Worm (Caenorhabditis elegans) whole organism, L4 larva: Measurements from ENCODE around the gene F59A7.2.

Experiments
- D1046.2 ChIP-seq: fragments of 200-800 bp; sonication (Bioruptor generic); IDR thresholded peaks from 2 replicates; pipeline ENCODE4 v1.3.6; 2022; ENCODE audit warnings: missing genetic modification characterization, missing compliant biosample characterization
- F10B5.3 ChIP-seq: sonication (generic microtip); optimal IDR thresholded peaks from 2 replicates; lab custom pipeline; 2016; ENCODE audit warnings: mild to moderate bottlenecking, missing genetic modification characterization, missing compliant biosample characterization
- F26F4.8 ChIP-seq: fragments of 200-800 bp; sonication (Bioruptor generic); conservative IDR thresholded peaks from 2 replicates; pipeline ENCODE4 v1.3.6; 2022; ENCODE audit warnings: missing genetic modification characterization, missing compliant biosample characterization
- F49E8.2 ChIP-seq: sonication (generic microtip); optimal IDR thresholded peaks from 2 replicates; lab custom pipeline; 2016; ENCODE audit warnings: missing compliant biosample characterization, mild to moderate bottlenecking, missing genetic modification characterization, borderline replicate concordance
- Y5F2A.4 ChIP-seq: fragments of 200-800 bp; sonication (Bioruptor generic); optimal IDR thresholded peaks from 2 replicates; lab custom pipeline; 2018; ENCODE audit warnings: mild to moderate bottlenecking, missing genetic modification characterization, missing compliant biosample characterization
- Y75B8A.6 ChIP-seq: fragments of 200-800 bp; sonication (Bioruptor generic); IDR thresholded peaks from 2 replicates; pipeline ENCODE4 v1.3.6; 2022; ENCODE audit warnings: missing genetic modification reagents, missing genetic modification characterization, missing compliant biosample characterization
- aly-2 ChIP-seq: sonication (generic microtip); optimal IDR thresholded peaks from 2 replicates; lab custom pipeline; 2018; ENCODE audit warnings: missing biosample characterization, missing genetic modification characterization
- ama-1 ChIP-seq: fragments of 150-350 bp; optimal IDR thresholded peaks from 2 replicates; lab custom pipeline; 2014; ENCODE audit warnings: inconsistent platforms, mixed read lengths
- attf-4 ChIP-seq: sonication (generic microtip); optimal IDR thresholded peaks from 3 replicates; lab custom pipeline; 2017; ENCODE audit warnings: missing biosample characterization, missing genetic modification characterization
- ceh-62 ChIP-seq: sonication (generic microtip); optimal IDR thresholded peaks from 2 replicates; lab custom pipeline; 2017; ENCODE audit warnings: missing biosample characterization, missing genetic modification characterization
- ceh-82 ChIP-seq: sonication (generic microtip); optimal IDR thresholded peaks from 2 replicates; lab custom pipeline; 2017; ENCODE audit warnings: missing biosample characterization, missing genetic modification characterization
- daf-16 ChIP-seq, 3 experiments: sonication (generic microtip); optimal IDR thresholded peaks; 2 replicates each; lab custom pipeline; 2016 to 2017; ENCODE audit warnings: missing genetic modification characterization in 3 of 3, missing genetic modification reagents in 3 of 3, mild to moderate bottlenecking in 2 of 3, missing compliant biosample characterization in 2 of 3, missing biosample characterization in 1 of 3, moderate library complexity in 1 of 3
- daf-8 ChIP-seq: fragments of 200-800 bp; sonication (Bioruptor generic); IDR thresholded peaks from 2 replicates; pipeline ENCODE4 v1.3.6; 2022; ENCODE audit warnings: missing genetic modification characterization, missing compliant biosample characterization
- dpl-1 ChIP-seq: fragments of 150-350 bp; optimal IDR thresholded peaks from 2 replicates; lab custom pipeline; 2014; ENCODE audit warnings: missing biosample characterization, missing genetic modification reagents, missing genetic modification characterization
- duxl-1 ChIP-seq: sonication (generic microtip); optimal IDR thresholded peaks from 2 replicates; lab custom pipeline; 2016; ENCODE audit warnings: mild to moderate bottlenecking, missing genetic modification characterization, moderate library complexity, missing compliant biosample characterization; ENCODE audit not compliant: poor library complexity
- egl-43 ChIP-seq: fragments of 200-800 bp; sonication (Bioruptor generic); IDR thresholded peaks from 2 replicates; pipeline ENCODE4 v1.3.6; 2022; ENCODE audit warnings: missing genetic modification reagents, missing genetic modification characterization, missing compliant biosample characterization
- fos-1 ChIP-seq: fragments of 150-350 bp; optimal IDR thresholded peaks from 2 replicates; lab custom pipeline; 2014; ENCODE audit warnings: missing biosample characterization, missing genetic modification characterization
- hlh-11 ChIP-seq: fragments of 200-800 bp; sonication (Bioruptor generic); optimal IDR thresholded peaks from 2 replicates; lab custom pipeline; 2018; ENCODE audit warnings: mild to moderate bottlenecking, missing genetic modification characterization, missing compliant biosample characterization
- hlh-30 ChIP-seq: sonication (generic microtip); optimal IDR thresholded peaks from 2 replicates; lab custom pipeline; 2017; ENCODE audit warnings: antibody characterized with exemption, mild to moderate bottlenecking, missing genetic modification characterization, missing compliant biosample characterization; ENCODE audit not compliant: insufficient read depth
- lim-7 ChIP-seq: fragments of 200-800 bp; sonication (Bioruptor generic); IDR thresholded peaks from 2 replicates; pipeline ENCODE4 v1.3.6; 2022; ENCODE audit warnings: missing genetic modification characterization, missing compliant biosample characterization
- lin-1 ChIP-seq: fragments of 200-800 bp; sonication (Bioruptor generic); IDR thresholded peaks from 2 replicates; pipeline ENCODE4 v1.3.6; 2022; ENCODE audit warnings: missing genetic modification reagents, missing genetic modification characterization, missing compliant biosample characterization
- lin-13 ChIP-seq: fragments of 150-350 bp; optimal IDR thresholded peaks from 2 replicates; lab custom pipeline; 2014; ENCODE audit warnings: missing biosample characterization, missing genetic modification reagents, missing genetic modification characterization
- lin-38 ChIP-seq: fragments of 200-800 bp; sonication (Bioruptor generic); IDR thresholded peaks from 2 replicates; pipeline ENCODE4 v1.3.6; 2022; ENCODE audit warnings: missing genetic modification reagents, missing genetic modification characterization, missing compliant biosample characterization
- madf-9 ChIP-seq: fragments of 200-800 bp; sonication (Bioruptor generic); conservative IDR thresholded peaks from 2 replicates; pipeline ENCODE4 v1.3.6; 2022; ENCODE audit warnings: missing genetic modification reagents, missing genetic modification characterization, missing compliant biosample characterization
- mdl-1 ChIP-seq, 2 experiments: fragments of 150-350 bp in 1 of 2; sonication (generic microtip) in 1 of 2; optimal IDR thresholded peaks; 2 replicates each; lab custom pipeline; 2014 to 2017; ENCODE audit warnings: missing biosample characterization in 2 of 2, missing genetic modification characterization in 2 of 2
- mep-1 ChIP-seq: fragments of 150-350 bp; sonication (generic microtip); optimal IDR thresholded peaks from 3 replicates; lab custom pipeline; 2014; ENCODE audit warnings: missing biosample characterization, missing genetic modification characterization
- mxl-2 ChIP-seq: fragments of 200-800 bp; sonication (Bioruptor generic); conservative IDR thresholded peaks from 2 replicates; pipeline ENCODE4 v1.3.6; 2022; ENCODE audit warnings: missing genetic modification reagents, missing genetic modification characterization, missing compliant biosample characterization
- mxl-3 ChIP-seq: fragments of 200-800 bp; sonication (Bioruptor generic); optimal IDR thresholded peaks from 2 replicates; lab custom pipeline; 2018; ENCODE audit warnings: mild to moderate bottlenecking, missing genetic modification characterization, missing compliant biosample characterization
- nhr-10 ChIP-seq: fragments of 150-350 bp; optimal IDR thresholded peaks from 2 replicates; lab custom pipeline; 2014; ENCODE audit warnings: missing biosample characterization, missing genetic modification characterization
- nhr-102 ChIP-seq: sonication (generic microtip); optimal IDR thresholded peaks from 2 replicates; lab custom pipeline; 2016; ENCODE audit warnings: mild to moderate bottlenecking, missing genetic modification characterization, moderate library complexity, missing compliant biosample characterization
- nhr-25 ChIP-seq: sonication (generic microtip); optimal IDR thresholded peaks from 2 replicates; lab custom pipeline; 2017; ENCODE audit warnings: missing genetic modification characterization, mild to moderate bottlenecking, missing compliant biosample characterization, antibody characterized with exemption, moderate library complexity, borderline replicate concordance; ENCODE audit not compliant: insufficient read depth
- nhr-28 ChIP-seq: fragments of 150-350 bp; optimal IDR thresholded peaks from 2 replicates; lab custom pipeline; 2014; ENCODE audit warnings: missing biosample characterization, missing genetic modification characterization
- nhr-41 ChIP-seq: fragments of 200-800 bp; sonication (Bioruptor generic); IDR thresholded peaks from 2 replicates; pipeline ENCODE4 v1.3.6; 2022; ENCODE audit warnings: missing genetic modification reagents, missing genetic modification characterization, missing compliant biosample characterization
- nhr-42 ChIP-seq: fragments of 200-800 bp; sonication (Bioruptor generic); IDR thresholded peaks from 2 replicates; pipeline ENCODE4 v1.3.6; 2022; ENCODE audit warnings: missing genetic modification characterization, missing compliant biosample characterization
- nhr-48 ChIP-seq: sonication (generic microtip); optimal IDR thresholded peaks from 2 replicates; lab custom pipeline; 2016; ENCODE audit warnings: mild to moderate bottlenecking, missing genetic modification characterization, missing compliant biosample characterization
- nhr-76 ChIP-seq: fragments of 150-350 bp; optimal IDR thresholded peaks from 2 replicates; lab custom pipeline; 2014; ENCODE audit warnings: missing biosample characterization, missing genetic modification characterization
- php-3 ChIP-seq: fragments of 200-800 bp; sonication (Bioruptor generic); IDR thresholded peaks from 2 replicates; pipeline ENCODE4 v1.3.6; 2022; ENCODE audit warnings: missing genetic modification reagents, missing genetic modification characterization, missing compliant biosample characterization
- set-16 ChIP-seq: fragments of 200-800 bp; sonication (Bioruptor generic); IDR thresholded peaks from 2 replicates; pipeline ENCODE4 v1.3.6; 2022; ENCODE audit warnings: missing genetic modification reagents, missing genetic modification characterization, missing compliant biosample characterization
- tag-97 ChIP-seq: fragments of 200-800 bp; sonication (Bioruptor generic); IDR thresholded peaks from 2 replicates; pipeline ENCODE4 v1.3.6; 2022; ENCODE audit warnings: missing genetic modification characterization, missing compliant biosample characterization
- tra-1 ChIP-seq: fragments of 200-800 bp; sonication (Bioruptor generic); IDR thresholded peaks from 2 replicates; pipeline ENCODE4 v1.3.6; 2022; ENCODE audit warnings: missing genetic modification reagents, missing genetic modification characterization, missing compliant biosample characterization
- unc-62 ChIP-seq, 3 experiments: fragments of 150-350 bp in 1 of 3; sonication (generic microtip); optimal IDR thresholded peaks in 2 of 3; peaks in 1 of 3; 1 replicate in 1 of 3; 2 replicates in 2 of 3; lab custom pipeline; 2014 to 2017; ENCODE audit warnings: missing biosample characterization in 3 of 3, missing genetic modification characterization in 3 of 3, missing genetic modification reagents in 3 of 3, missing genotype in 1 of 3
- zag-1 ChIP-seq: fragments of 150-350 bp; optimal IDR thresholded peaks from 2 replicates; lab custom pipeline; 2014; ENCODE audit warnings: missing biosample characterization, missing genetic modification characterization
- zfp-2 ChIP-seq: sonication (generic microtip); optimal IDR thresholded peaks from 2 replicates; lab custom pipeline; 2016; ENCODE audit warnings: mild to moderate bottlenecking, missing genetic modification characterization, missing compliant biosample characterization
- zfp-3 ChIP-seq: fragments of 200-800 bp; sonication (Bioruptor generic); conservative IDR thresholded peaks from 2 replicates; pipeline ENCODE4 v1.3.6; 2022; ENCODE audit warnings: missing genetic modification reagents, missing genetic modification characterization, missing compliant biosample characterization
- ztf-11 ChIP-seq: fragments of 150-350 bp; optimal IDR thresholded peaks from 2 replicates; lab custom pipeline; 2014; ENCODE audit warnings: missing biosample characterization, missing genetic modification characterization

Gene F59A7.2

DNA sequence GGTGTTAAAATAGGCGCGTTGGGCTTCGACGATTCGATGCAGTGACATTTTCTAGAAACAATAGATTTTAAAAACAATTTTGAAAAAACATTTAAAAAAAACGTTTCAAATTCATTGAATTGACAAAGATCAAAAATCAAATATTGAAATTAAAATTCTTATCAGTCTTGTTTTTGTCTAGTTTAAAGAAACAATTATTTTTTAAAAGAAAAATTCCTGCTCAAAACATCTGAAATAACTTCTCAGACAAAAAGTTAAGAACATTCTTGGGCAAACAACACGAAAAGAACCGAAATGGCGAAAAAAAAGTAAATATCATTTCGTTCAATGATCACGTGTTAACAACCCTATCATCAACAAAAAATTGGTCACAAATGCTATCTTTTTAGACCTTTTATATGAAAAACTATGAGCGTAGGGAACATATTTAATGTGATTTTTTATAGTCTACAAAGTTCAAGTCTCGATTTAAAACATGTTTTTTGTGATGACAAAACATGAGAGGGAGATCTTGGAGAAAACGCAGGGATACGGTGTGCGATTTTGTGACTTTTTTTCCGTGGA, 16.7 kb downstream of the F59A7.2 start, which contains the start of gene alh-5 (continued):
- TF ChIP-seq duxl-1 (tag; lab: Kevin White, UChicago) (no peak), nhr-102 (no peak), fos-1 (no peak), nhr-76 (no peak), daf-16 (GFP tag; optimal IDR thresholded peaks at IDR 0.05; lab: Kevin White, UChicago) (no peak), daf-16 (tag; optimal IDR thresholded peaks at IDR 0.05; lab: Kevin White, UChicago) (peak; percentile 86), hlh-30 (tag; lab: Kevin White, UChicago) (peak; percentile 68), mep-1 (tag; lab: Kevin White, UChicago) (no peak), ceh-62 (tag; lab: Kevin White, UChicago) (no peak), nhr-10 (tag; lab: Kevin White, UChicago) (no peak), lim-7 (GFP tag; lab: Robert Waterston, UW) (no peak), madf-9 (GFP tag; lab: Robert Waterston, UW) (no peak), unc-62 (GFP tag; optimal IDR thresholded peaks at IDR 0.05 in 1 of 2; lab: Kevin White, UChicago) (no peak), unc-62 (tag; optimal IDR thresholded peaks at IDR 0.05; lab: Kevin White, UChicago) (no peak), set-16 (GFP tag; lab: Robert Waterston, UW) (no peak), ama-1 (lab: Kevin White, UChicago) (no peak), nhr-25 (tag; lab: Kevin White, UChicago) (no peak), nhr-41 (GFP tag; lab: Robert Waterston, UW) (no peak), D1046.2 (GFP tag; lab: Robert Waterston, UW) (no peak), nhr-28 (tag; lab: Kevin White, UChicago) (peak; percentile 99), zfp-3 (GFP tag; lab: Robert Waterston, UW) (no peak), lin-13 (GFP tag; lab: Kevin White, UChicago) (no peak), php-3 (GFP tag; lab: Robert Waterston, UW) (no peak), ztf-11 (no peak), mxl-2 (GFP tag; lab: Robert Waterston, UW) (no peak), F26F4.8 (GFP tag; lab: Robert Waterston, UW) (no peak), tra-1 (GFP tag; lab: Robert Waterston, UW) (no peak), zfp-2 (tag; lab: Kevin White, UChicago) (no peak), Y5F2A.4 (GFP tag; lab: Kevin White, UChicago) (no peak), F49E8.2 (no peak)

DNA sequence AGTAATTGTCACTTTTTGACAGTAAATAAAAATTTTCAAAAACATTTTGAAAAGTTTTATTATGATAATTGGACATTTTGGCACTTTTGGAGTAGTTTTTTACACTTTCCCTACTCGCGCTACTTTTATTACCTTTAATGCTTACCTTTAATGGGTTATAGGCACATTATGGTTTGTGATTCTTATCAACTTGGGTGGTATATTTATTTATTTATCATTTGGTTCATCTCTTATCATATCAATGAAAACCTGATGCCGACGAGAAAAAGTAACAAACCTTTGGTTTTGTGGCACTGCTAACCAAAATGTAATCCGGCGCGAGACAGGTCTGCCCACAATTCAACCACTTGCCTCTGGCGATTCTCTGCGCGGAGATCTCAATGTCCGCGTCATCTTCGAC, 18.0 kb downstream of the F59A7.2 start:
- TF ChIP-seq php-3 (GFP tag; lab: Robert Waterston, UW) (peak; percentile 74), daf-16 (GFP tag; optimal IDR thresholded peaks at IDR 0.05; lab: Kevin White, UChicago) (no peak), daf-16 (tag; optimal IDR thresholded peaks at IDR 0.05; lab: Kevin White, UChicago) (peak; percentile 63), zag-1 (tag; lab: Kevin White, UChicago) (no peak), nhr-28 (tag; lab: Kevin White, UChicago) (peak; percentile 22), hlh-11 (tag; lab: Kevin White, UChicago) (no peak)

DNA sequence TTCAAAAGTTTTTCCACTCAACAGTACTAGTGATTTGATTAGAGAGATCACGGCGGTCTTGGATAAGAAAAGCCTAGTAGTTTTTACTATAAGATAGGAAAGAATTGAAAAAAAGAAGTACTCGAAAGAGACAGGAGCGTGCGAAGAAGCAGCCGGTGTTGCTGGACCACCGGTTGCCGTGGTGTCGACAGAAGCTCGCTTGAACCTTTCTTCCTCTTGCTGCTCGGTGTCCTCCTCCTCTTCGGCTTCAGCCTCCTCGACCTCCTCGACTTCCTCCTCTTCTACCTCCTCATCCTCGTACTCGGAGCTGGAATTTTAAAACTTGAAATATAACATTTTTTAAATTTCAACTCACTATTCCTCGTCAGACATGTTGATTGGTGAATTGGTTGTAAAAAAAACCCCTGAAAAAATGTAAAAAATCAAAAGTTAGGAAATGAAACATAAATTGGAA, 23.8 kb downstream of the F59A7.2 start, which contains the start of gene tnt-4:
TSS of gene tnt-4 (minus strand) at position 404 of the 454 bp plus-strand sequence.
- TF ChIP-seq Y75B8A.6 (GFP tag; lab: Robert Waterston, UW) (no peak), set-16 (GFP tag; lab: Robert Waterston, UW) (peak; percentile 76), lin-1 (no peak), dpl-1 (no peak)
- TF ChIP-seq, all 104 proteins: peak for 1

DNA sequence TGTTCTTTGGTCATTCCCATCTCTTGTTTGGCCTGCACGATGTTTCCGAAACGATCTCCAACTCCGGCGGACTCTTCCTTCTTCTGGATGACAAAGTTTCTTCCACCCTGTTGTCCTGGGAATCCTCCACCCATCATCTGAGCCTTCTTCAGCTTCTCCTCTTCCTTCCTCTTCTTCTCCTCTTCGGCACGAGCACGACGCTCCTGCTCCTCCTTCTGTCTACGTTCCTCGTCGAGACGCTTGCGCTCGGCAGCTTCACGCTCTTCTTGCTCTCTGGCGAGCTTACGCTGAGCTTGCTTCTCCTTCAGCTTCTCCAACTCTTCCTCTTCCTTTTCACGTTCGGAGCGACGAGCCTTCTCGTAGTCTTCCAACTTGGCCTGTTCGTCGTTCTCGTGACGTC, 24.9 kb downstream of the F59A7.2 start:
- TF ChIP-seq ztf-11 (no peak), mdl-1 (tag; optimal IDR thresholded peaks at IDR 0.05; lab: Kevin White, UChicago) (no peak), lin-38 (GFP tag; lab: Robert Waterston, UW) (no peak), aly-2 (tag; lab: Kevin White, UChicago) (no peak), set-16 (GFP tag; lab: Robert Waterston, UW) (peak; percentile 90), Y75B8A.6 (GFP tag; lab: Robert Waterston, UW) (no peak), attf-4 (no peak), F10B5.3 (tag; lab: Kevin White, UChicago) (no peak), nhr-42 (GFP tag; lab: Robert Waterston, UW) (no peak), egl-43 (GFP tag; lab: Robert Waterston, UW) (0 out of 2 replicates have a peak, but pooled peaks have one; percentile 40), nhr-48 (tag; lab: Kevin White, UChicago) (no peak), tag-97 (GFP tag; lab: Robert Waterston, UW) (no peak), mxl-3 (GFP tag; lab: Kevin White, UChicago) (no peak), ceh-62 (tag; lab: Kevin White, UChicago) (no peak), daf-8 (GFP tag; lab: Robert Waterston, UW) (no peak), ceh-82 (tag; lab: Kevin White, UChicago) (no peak)
